Worm (Caenorhabditis elegans): Measurements from ENCODE around the gene Y54G2A.32.

Gene Y54G2A.32

ce11 chrIV:2809208-2809607 is 5.5 kb downstream of the Y54G2A.32 start, which contains the start of gene Y54G2A.76:
Gene Y54G2A.76, plus strand, starts transcription at chrIV:2809410.
- TF ChIP-seq him-1 (tag; optimal IDR thresholded peaks at IDR 0.05) (no peak), W03F9.2 (tag; optimal IDR thresholded peaks at IDR 0.05) (no peak), dao-5 (tag; optimal IDR thresholded peaks at IDR 0.05) (no peak)

ce11 chrIV:2817038-2817437 is 13.3 kb downstream of the Y54G2A.32 start:
- TF ChIP-seq W03F9.2 (tag; optimal IDR thresholded peaks at IDR 0.05) (no peak), dao-5 (tag; optimal IDR thresholded peaks at IDR 0.05) (no peak)

ce11 chrIV:2819633-2820032 is 15.9 kb downstream of the Y54G2A.32 start, which contains the start of gene Y54G2A.13:
Gene Y54G2A.13, minus strand, starts transcription at chrIV:2819733.
- TF ChIP-seq W03F9.2 (tag; optimal IDR thresholded peaks at IDR 0.05) (no peak), him-1 (tag; optimal IDR thresholded peaks at IDR 0.05) (no peak), dao-5 (tag; optimal IDR thresholded peaks at IDR 0.05) (no peak)

- TF ChIP-seq him-1 (tag; optimal IDR thresholded peaks at IDR 0.05) (no peak), W03F9.2 (tag; optimal IDR thresholded peaks at IDR 0.05) (no peak), dao-5 (tag; optimal IDR thresholded peaks at IDR 0.05) (no peak)
Measured at ce11 chrIV:2820408-2820807, 16.7 kb downstream of the Y54G2A.32 start, which contains the start of gene Y54G2A.37. Gene Y54G2A.37, plus strand, starts transcription at chrIV:2820708.

- TF ChIP-seq dao-5 (tag; optimal IDR thresholded peaks at IDR 0.05) (no peak), W03F9.2 (tag; optimal IDR thresholded peaks at IDR 0.05) (no peak), him-1 (tag; optimal IDR thresholded peaks at IDR 0.05) (no peak)
Measured at ce11 chrIV:2823446-2823845, 19.7 kb downstream of the Y54G2A.32 start, which contains the start of gene clec-80. Gene clec-80, plus strand, starts transcription at chrIV:2823746.

- TF ChIP-seq W03F9.2 (tag; optimal IDR thresholded peaks at IDR 0.05) (no peak), him-1 (tag; optimal IDR thresholded peaks at IDR 0.05) (no peak), dao-5 (tag; optimal IDR thresholded peaks at IDR 0.05) (no peak)
Measured at ce11 chrIV:2825460-2826103, 21.8 kb downstream of the Y54G2A.32 start.

ce11 chrIV:2826335-2826734 is 22.6 kb downstream of the Y54G2A.32 start:
- TF ChIP-seq him-1 (tag; optimal IDR thresholded peaks at IDR 0.05) = no peak
- TF ChIP-seq W03F9.2 (tag; optimal IDR thresholded peaks at IDR 0.05) = no peak
- TF ChIP-seq dao-5 (tag; optimal IDR thresholded peaks at IDR 0.05) = no peak

ce11 chrIV:2832587-2832986 is 28.8 kb downstream of the Y54G2A.32 start, which contains the start of the genes Y54G2A.48 and pudl-1:
Gene Y54G2A.48, minus strand, starts transcription at chrIV:2832687.
Gene pudl-1, plus strand, starts transcription at chrIV:2832906.
- TF ChIP-seq W03F9.2 (tag; optimal IDR thresholded peaks at IDR 0.05) = no peak
- no peak for TF ChIP-seq him-1 (tag; optimal IDR thresholded peaks at IDR 0.05)
- TF ChIP-seq dao-5 (tag; optimal IDR thresholded peaks at IDR 0.05) = no peak

ce11 chrIV:2834516-2834915 is 30.8 kb downstream of the Y54G2A.32 start, which contains the start of gene pudl-2:
Gene pudl-2, plus strand, starts transcription at chrIV:2834816.
- no peak for TF ChIP-seq W03F9.2 (tag; optimal IDR thresholded peaks at IDR 0.05)
- TF ChIP-seq him-1 (tag; optimal IDR thresholded peaks at IDR 0.05) = no peak
- no peak for TF ChIP-seq dao-5 (tag; optimal IDR thresholded peaks at IDR 0.05)

- TF ChIP-seq W03F9.2 (tag; optimal IDR thresholded peaks at IDR 0.05) = no peak
- no peak for TF ChIP-seq dao-5 (tag; optimal IDR thresholded peaks at IDR 0.05)
- TF ChIP-seq him-1 (tag; optimal IDR thresholded peaks at IDR 0.05) = no peak
Measured at ce11 chrIV:2835364-2835763, 31.6 kb downstream of the Y54G2A.32 start, which contains the start of gene clec-82. Gene clec-82, plus strand, starts transcription at chrIV:2835664.

- TF ChIP-seq dao-5 (tag; optimal IDR thresholded peaks at IDR 0.05) = no peak
- no peak for TF ChIP-seq W03F9.2 (tag; optimal IDR thresholded peaks at IDR 0.05)
- no peak for TF ChIP-seq him-1 (tag; optimal IDR thresholded peaks at IDR 0.05)
Measured at ce11 chrIV:2838308-2838707, 34.6 kb downstream of the Y54G2A.32 start, which contains the start of gene Y54G2A.7. Gene Y54G2A.7, plus strand, starts transcription at chrIV:2838608.

ce11 chrIV:2841260-2841659 is 37.5 kb downstream of the Y54G2A.32 start, which contains the start of gene clec-83:
Gene clec-83, minus strand, starts transcription at chrIV:2841472.
- TF ChIP-seq him-1 (tag; optimal IDR thresholded peaks at IDR 0.05) (no peak), W03F9.2 (tag; optimal IDR thresholded peaks at IDR 0.05) (no peak), dao-5 (tag; optimal IDR thresholded peaks at IDR 0.05) (no peak)

ce11 chrIV:2842162-2842561 is 38.4 kb downstream of the Y54G2A.32 start, which contains the start of gene clec-84:
Gene clec-84, plus strand, starts transcription at chrIV:2842462.
- TF ChIP-seq W03F9.2 (tag; optimal IDR thresholded peaks at IDR 0.05) (no peak), dao-5 (tag; optimal IDR thresholded peaks at IDR 0.05) (no peak), him-1 (tag; optimal IDR thresholded peaks at IDR 0.05) (no peak)

ce11 chrIV:2843882-2844281 is 40.1 kb downstream of the Y54G2A.32 start, which contains the start of gene Y54G2A.15:
Gene Y54G2A.15, minus strand, starts transcription at chrIV:2843982.
- TF ChIP-seq him-1 (tag; optimal IDR thresholded peaks at IDR 0.05) = no peak
- no peak for TF ChIP-seq W03F9.2 (tag; optimal IDR thresholded peaks at IDR 0.05)
- no peak for TF ChIP-seq dao-5 (tag; optimal IDR thresholded peaks at IDR 0.05)

Measured in whole organism, L4/young adult.